Fruit fly (Drosophila melanogaster) whole organism, embryonic: Measurements from ENCODE around the gene D12.

Experiments
- CG11247 ChIP-seq: fragments of 200-800 bp; sonication (Bioruptor generic); IDR thresholded peaks from 2 replicates; pipeline ENCODE4 v1.3.6; 2022; ENCODE audit warnings: missing biosample characterization, missing genetic modification characterization
- CG12219 ChIP-seq: fragments of 200-800 bp; sonication (Bioruptor generic); optimal IDR thresholded peaks from 3 replicates; lab custom pipeline; 2018; ENCODE audit warnings: missing biosample characterization, mild to moderate bottlenecking, missing genetic modification characterization
- CG12769 ChIP-seq: fragments of 200-800 bp; sonication (Bioruptor generic); optimal IDR thresholded peaks from 2 replicates; lab custom pipeline; 2019; ENCODE audit warnings: missing biosample characterization, mild to moderate bottlenecking, missing genetic modification characterization, moderate library complexity
- CG14441 ChIP-seq: fragments of 200-800 bp; sonication (Bioruptor generic); IDR thresholded peaks from 2 replicates; pipeline ENCODE4 v1.3.6; 2022; ENCODE audit warnings: missing biosample characterization, missing genetic modification characterization
- CG16813 ChIP-seq: fragments of 200-800 bp; sonication (Bioruptor generic); IDR thresholded peaks from 3 replicates; pipeline ENCODE4 v1.3.6; 2022; ENCODE audit warnings: missing biosample characterization, missing genetic modification characterization; ENCODE audit not compliant: partially characterized antibody
- CG18011 ChIP-seq: fragments of 200-800 bp; sonication (Bioruptor generic); optimal IDR thresholded peaks from 2 replicates; lab custom pipeline; 2017; ENCODE audit warnings: missing biosample characterization, missing genetic modification characterization, mild to moderate bottlenecking, moderate library complexity, missing genotype
- CG30403 ChIP-seq: fragments of 200-800 bp; sonication (Bioruptor generic); optimal IDR thresholded peaks from 3 replicates; lab custom pipeline; 2016; ENCODE audit warnings: missing biosample characterization, missing genetic modification characterization
- CG42726 ChIP-seq: fragments of 200-800 bp; sonication (Bioruptor generic); IDR thresholded peaks from 2 replicates; pipeline ENCODE4 v1.3.6; 2022; ENCODE audit warnings: missing biosample characterization, missing genetic modification characterization; ENCODE audit not compliant: partially characterized antibody
- CG5180 ChIP-seq: fragments of 200-800 bp; sonication (Bioruptor generic); optimal IDR thresholded peaks from 3 replicates; lab custom pipeline; 2017; ENCODE audit warnings: missing biosample characterization, missing genetic modification characterization, mild to moderate bottlenecking, moderate library complexity, missing genetic modification reagents
- CG6254 ChIP-seq: fragments of 200-800 bp; sonication (Bioruptor generic); optimal IDR thresholded peaks from 3 replicates; lab custom pipeline; 2017; ENCODE audit warnings: mild to moderate bottlenecking, missing biosample characterization, missing genetic modification reagents, missing genetic modification characterization
- CG6683 ChIP-seq: fragments of 200-800 bp; sonication (Bioruptor generic); optimal IDR thresholded peaks from 2 replicates; lab custom pipeline; 2017; ENCODE audit warnings: missing biosample characterization, mild to moderate bottlenecking, missing genetic modification characterization, missing genetic modification reagents
- CG9876 ChIP-seq: fragments of 200-800 bp; sonication (Bioruptor generic); optimal IDR thresholded peaks from 2 replicates; lab custom pipeline; 2016; ENCODE audit warnings: missing biosample characterization, missing genetic modification characterization
- CoRest ChIP-seq: fragments of 200-800 bp; sonication (Bioruptor generic); optimal IDR thresholded peaks from 3 replicates; lab custom pipeline; 2018; ENCODE audit warnings: missing biosample characterization, mild to moderate bottlenecking, missing genetic modification characterization, moderate library complexity
- Dp ChIP-seq: fragments of 200-800 bp; sonication (Bioruptor generic); optimal IDR thresholded peaks from 2 replicates; lab custom pipeline; 2018; ENCODE audit warnings: missing biosample characterization, mild to moderate bottlenecking, missing genetic modification characterization, moderate library complexity
- E2f1 ChIP-seq: fragments of 200-800 bp; sonication (Bioruptor generic); IDR thresholded peaks from 2 replicates; pipeline ENCODE4 v1.3.6; 2022; ENCODE audit warnings: missing biosample characterization, missing genetic modification characterization
- Elba2 ChIP-seq: fragments of 200-800 bp; sonication (Bioruptor generic); optimal IDR thresholded peaks from 3 replicates; lab custom pipeline; 2016; ENCODE audit warnings: missing biosample characterization, missing genetic modification characterization
- H15 ChIP-seq: fragments of 200-800 bp; sonication (Bioruptor generic); IDR thresholded peaks from 3 replicates; pipeline ENCODE4 v1.3.6; 2022; ENCODE audit warnings: missing biosample characterization, missing genetic modification characterization
- HHEX ChIP-seq: fragments of 200-800 bp; sonication (Bioruptor generic); optimal IDR thresholded peaks from 3 replicates; lab custom pipeline; 2017; ENCODE audit warnings: missing biosample characterization, mild to moderate bottlenecking, missing genetic modification characterization, missing genetic modification reagents
- HLH4C ChIP-seq: fragments of 200-800 bp; sonication (Bioruptor generic); IDR thresholded peaks from 3 replicates; pipeline ENCODE4 v1.3.6; 2022; ENCODE audit warnings: missing biosample characterization, missing genetic modification characterization; ENCODE audit not compliant: partially characterized antibody
- HmgD ChIP-seq: fragments of 200-800 bp; sonication (Bioruptor generic); optimal IDR thresholded peaks from 3 replicates; lab custom pipeline; 2016; ENCODE audit warnings: missing biosample characterization, missing genetic modification characterization
- HmgZ ChIP-seq: fragments of 200-800 bp; sonication (Bioruptor generic); optimal IDR thresholded peaks from 2 replicates; lab custom pipeline; 2018; ENCODE audit warnings: missing biosample characterization, mild to moderate bottlenecking, missing genetic modification characterization
- Hr78 ChIP-seq, 2 experiments: fragments of 200-800 bp in 1 of 2; fragments of >200 bp in 1 of 2; sonication (Bioruptor generic) in 1 of 2; optimal IDR thresholded peaks; 2 replicates each; lab custom pipeline; 2017 to 2019; ENCODE audit warnings: missing biosample characterization in 2 of 2, missing genetic modification characterization in 2 of 2, mild to moderate bottlenecking in 1 of 2, moderate library complexity in 1 of 2
- Kr ChIP-seq: fragments of 200-800 bp; sonication (Bioruptor generic); optimal IDR thresholded peaks from 2 replicates; lab custom pipeline; 2017; ENCODE audit warnings: missing biosample characterization, mild to moderate bottlenecking, missing genetic modification characterization
- NC2β ChIP-seq: fragments of 200-800 bp; sonication (Bioruptor generic); optimal IDR thresholded peaks from 2 replicates; lab custom pipeline; 2016; ENCODE audit warnings: missing biosample characterization, missing genetic modification characterization
- Vsx1 ChIP-seq: fragments of 200-800 bp; sonication (Bioruptor generic); optimal IDR thresholded peaks from 2 replicates; lab custom pipeline; 2017; ENCODE audit warnings: missing biosample characterization, mild to moderate bottlenecking, missing genetic modification characterization, missing genetic modification reagents
- Xrp1 ChIP-seq: fragments of 200-800 bp; sonication (Bioruptor generic); IDR thresholded peaks from 2 replicates; pipeline ENCODE4 v1.3.6; 2022; ENCODE audit warnings: missing biosample characterization, missing genetic modification characterization
- amos ChIP-seq: fragments of 200-800 bp; sonication (Bioruptor generic); IDR thresholded peaks from 2 replicates; pipeline ENCODE4 v1.3.6; 2022; ENCODE audit warnings: missing biosample characterization, missing genetic modification characterization; ENCODE audit not compliant: partially characterized antibody
- bowl ChIP-seq: fragments of 200-800 bp; sonication (Bioruptor generic); IDR thresholded peaks from 2 replicates; pipeline ENCODE4 v1.3.6; 2022; ENCODE audit warnings: missing biosample characterization, missing genetic modification characterization
- chinmo ChIP-seq: fragments of 200-800 bp; sonication (Bioruptor generic); IDR thresholded peaks from 4 replicates; pipeline ENCODE4 v1.3.6; 2022; ENCODE audit warnings: missing biosample characterization, missing genetic modification characterization; ENCODE audit not compliant: partially characterized antibody
- chn ChIP-seq: fragments of 200-800 bp; sonication (Bioruptor generic); optimal IDR thresholded peaks from 2 replicates; lab custom pipeline; 2016; ENCODE audit warnings: missing biosample characterization, missing genetic modification characterization
- crp ChIP-seq, 2 experiments: fragments of 200-800 bp; sonication (Bioruptor generic); optimal IDR thresholded peaks; 2 replicates in 1 of 2; 3 replicates in 1 of 2; lab custom pipeline; 2017; ENCODE audit warnings: missing biosample characterization in 2 of 2, missing genetic modification characterization in 2 of 2, mild to moderate bottlenecking in 1 of 2, moderate library complexity in 1 of 2
- danr ChIP-seq: fragments of 200-800 bp; sonication (Bioruptor generic); IDR thresholded peaks from 2 replicates; pipeline ENCODE4 v1.3.6; 2022; ENCODE audit warnings: missing biosample characterization, missing genetic modification characterization
- disco-r ChIP-seq: fragments of 200-800 bp; sonication (Bioruptor generic); optimal IDR thresholded peaks from 2 replicates; lab custom pipeline; 2016; ENCODE audit warnings: missing biosample characterization, missing genetic modification characterization
- fru ChIP-seq: fragments of >200 bp; optimal IDR thresholded peaks from 2 replicates; lab custom pipeline; 2017
- fu2 ChIP-seq: fragments of 200-800 bp; sonication (Bioruptor generic); optimal IDR thresholded peaks from 2 replicates; lab custom pipeline; 2016; ENCODE audit warnings: missing biosample characterization, missing genetic modification characterization
- knrl ChIP-seq: fragments of 200-800 bp; sonication (Bioruptor generic); IDR thresholded peaks from 3 replicates; pipeline ENCODE4 v1.3.6; 2022; ENCODE audit warnings: missing biosample characterization, missing genetic modification characterization; ENCODE audit not compliant: partially characterized antibody
- lmd ChIP-seq: fragments of 200-800 bp; sonication (Bioruptor generic); IDR thresholded peaks from 2 replicates; pipeline ENCODE4 v1.3.6; 2022; ENCODE audit warnings: missing biosample characterization, missing genetic modification characterization
- ro ChIP-seq: fragments of 200-800 bp; sonication (Bioruptor generic); IDR thresholded peaks from 2 replicates; pipeline ENCODE4 v1.3.6; 2022; ENCODE audit warnings: missing biosample characterization, missing genetic modification characterization
- row ChIP-seq: fragments of 200-800 bp; sonication (Bioruptor generic); IDR thresholded peaks from 3 replicates; pipeline ENCODE4 v1.3.6; 2022; ENCODE audit warnings: missing biosample characterization, missing genetic modification characterization
- slou ChIP-seq: fragments of 200-800 bp; sonication (Bioruptor generic); optimal IDR thresholded peaks from 3 replicates; lab custom pipeline; 2016; ENCODE audit warnings: missing biosample characterization, missing genetic modification characterization
- sna ChIP-seq: fragments of 200-800 bp; sonication (Bioruptor generic); IDR thresholded peaks from 2 replicates; pipeline ENCODE4 v1.3.6; 2022; ENCODE audit warnings: missing biosample characterization, missing genetic modification characterization; ENCODE audit not compliant: partially characterized antibody
- sqz ChIP-seq: fragments of 200-800 bp; sonication (Bioruptor generic); optimal IDR thresholded peaks from 3 replicates; lab custom pipeline; 2018; ENCODE audit warnings: missing biosample characterization, mild to moderate bottlenecking, missing genetic modification characterization
- stwl ChIP-seq: fragments of 200-800 bp; sonication (Bioruptor generic); optimal IDR thresholded peaks from 3 replicates; lab custom pipeline; 2018; ENCODE audit warnings: missing biosample characterization, mild to moderate bottlenecking, missing genetic modification characterization, moderate library complexity
- trem ChIP-seq: fragments of 200-800 bp; optimal IDR thresholded peaks from 3 replicates; lab custom pipeline; 2019; ENCODE audit warnings: missing biosample characterization, mild to moderate bottlenecking, missing genetic modification characterization, moderate library complexity
- vnd ChIP-seq: fragments of 200-800 bp; sonication (Bioruptor generic); IDR thresholded peaks from 3 replicates; pipeline ENCODE4 v1.3.6; 2022; ENCODE audit warnings: missing biosample characterization, missing genetic modification characterization; ENCODE audit not compliant: partially characterized antibody
- wdn ChIP-seq: fragments of 200-800 bp; sonication (Bioruptor generic); IDR thresholded peaks from 2 replicates; pipeline ENCODE4 v1.3.6; 2022; ENCODE audit warnings: missing biosample characterization, missing genetic modification characterization

D12 gene

dm6 chr2L:8437176-8437575 is at the start of gene D12, which contains the start of gene Chrac-14 (continued):
- TF ChIP-seq CG14441 (GFP tag; lab: Robert Waterston, UW) = no peak
- no peak; the same call in 1 of the 2 replicates for TF ChIP-seq lmd
- TF ChIP-seq CG18011 (GFP tag; lab: Kevin White, UChicago) = no peak
- TF ChIP-seq CG42726 (GFP tag; lab: Robert Waterston, UW) = no peak
- TF ChIP-seq Vsx1 (GFP tag; lab: Kevin White, UChicago) = no peak
- no peak for TF ChIP-seq CG12219
- no peak for TF ChIP-seq danr (GFP tag; lab: Robert Waterston, UW)
- TF ChIP-seq CG11247 (GFP tag; lab: Robert Waterston, UW) = no peak
- peak; percentile 70 for TF ChIP-seq Dp (GFP tag; lab: Kevin White, UChicago)
- no peak for TF ChIP-seq CG6683 (GFP tag; lab: Kevin White, UChicago)
- TF ChIP-seq fru (lab: Kevin White, UChicago) = no peak
- no peak for TF ChIP-seq sqz
- no peak for TF ChIP-seq Kr
- no peak for TF ChIP-seq disco-r (GFP tag; lab: Kevin White, UChicago)
- peak; percentile 37; the same call in 1 of the 2 replicates for TF ChIP-seq E2f1 (GFP tag; lab: Robert Waterston, UW)
- TF ChIP-seq HHEX (GFP tag; lab: Kevin White, UChicago) = no peak
- no peak for TF ChIP-seq bowl (GFP tag; lab: Robert Waterston, UW)
- TF ChIP-seq knrl (GFP tag; lab: Robert Waterston, UW) = no peak
- TF ChIP-seq chn (GFP tag; lab: Kevin White, UChicago) = no peak
- TF ChIP-seq Hr78 (GFP tag; optimal IDR thresholded peaks at IDR 0.05; lab: Kevin White, UChicago) = no peak
- no peak for TF ChIP-seq ro (GFP tag; lab: Robert Waterston, UW)
- TF ChIP-seq crp (GFP tag; optimal IDR thresholded peaks at IDR 0.05; lab: Kevin White, UChicago) = peak; percentile 60 to 92
- no peak for TF ChIP-seq HLH4C (GFP tag; lab: Robert Waterston, UW)
- no peak for TF ChIP-seq CG16813 (GFP tag; lab: Robert Waterston, UW)
- TF ChIP-seq CG5180 = no peak
- TF ChIP-seq wdn (GFP tag; lab: Robert Waterston, UW) = no peak
- peak; percentile 29; the same call in 1 of the 3 replicates for TF ChIP-seq row (GFP tag; lab: Robert Waterston, UW)
- peak; percentile 18 for TF ChIP-seq HmgZ (tag; lab: Kevin White, UChicago)
- peak; percentile 68 for TF ChIP-seq stwl (tag; lab: Kevin White, UChicago)
- no peak for TF ChIP-seq CG9876 (GFP tag; lab: Kevin White, UChicago)
- TF ChIP-seq NC2β (GFP tag; lab: Kevin White, UChicago) = peak; percentile 11
- TF ChIP-seq Xrp1 (GFP tag; lab: Robert Waterston, UW) = peak; percentile 12; the same call in 1 of the 2 replicates
- peak; percentile 18 for TF ChIP-seq fu2 (GFP tag; lab: Kevin White, UChicago)
- no peak for TF ChIP-seq sna (GFP tag; lab: Robert Waterston, UW)
- no peak for TF ChIP-seq Elba2 (GFP tag; lab: Kevin White, UChicago)
- no peak for TF ChIP-seq CoRest (tag; lab: Kevin White, UChicago)
- TF ChIP-seq amos (GFP tag; lab: Robert Waterston, UW) = peak; percentile 30; the same call in 1 of the 2 replicates
- 0 out of 4 replicates have a peak, but pooled peaks have one; percentile 10 for TF ChIP-seq chinmo
- peak; percentile 49 for TF ChIP-seq trem
- no peak for TF ChIP-seq CG12769 (tag; lab: Kevin White, UChicago)
- no peak for TF ChIP-seq H15 (GFP tag; lab: Robert Waterston, UW)
- TF ChIP-seq CG6254 (GFP tag; lab: Kevin White, UChicago) = no peak
- no peak for TF ChIP-seq HmgD (GFP tag; lab: Kevin White, UChicago)
- TF ChIP-seq CG30403 = no peak
- TF ChIP-seq slou = no peak
- no peak for TF ChIP-seq vnd (GFP tag; lab: Robert Waterston, UW)
